Fruit fly (Drosophila melanogaster): ENCODE results near the gene CG18731.

CG18731 gene

dm6 chr3R:29717519-29717918 lies 7.3 kb upstream of the CG18731 start (continued):
- TF ChIP-seq Dfd (GFP tag; optimal IDR thresholded peaks at IDR 0.05): no peak
- no peak for TF ChIP-seq MESR4 (GFP tag; optimal IDR thresholded peaks at IDR 0.05)
- no peak for TF ChIP-seq CG11723 (GFP tag; optimal IDR thresholded peaks at IDR 0.05)
- TF ChIP-seq tap (tag; optimal IDR thresholded peaks at IDR 0.05): peak; percentile 22
- TF ChIP-seq dmrt11E (tag; optimal IDR thresholded peaks at IDR 0.05): peak; percentile 17
- TF ChIP-seq lab (GFP tag; optimal IDR thresholded peaks at IDR 0.05): peak; percentile 7
- TF ChIP-seq otp (GFP tag; IDR thresholded peaks at IDR 0.05): 0 out of 3 replicates have a peak, but pooled peaks have one; percentile 47
- no peak for TF ChIP-seq ham (GFP tag; IDR thresholded peaks at IDR 0.05)
- peak; percentile 6 for TF ChIP-seq CoRest (tag; optimal IDR thresholded peaks at IDR 0.05)
- peak; percentile 8; the same call in 1 of the 2 replicates for TF ChIP-seq CG32532 (GFP tag; IDR thresholded peaks at IDR 0.05)
- peak; percentile 11 for TF ChIP-seq CG10654 (GFP tag; optimal IDR thresholded peaks at IDR 0.05)
- peak; percentile 13 for TF ChIP-seq Hsf (GFP tag; optimal IDR thresholded peaks at IDR 0.05)
- TF ChIP-seq fru (optimal IDR thresholded peaks at IDR 0.05): no peak
- peak; percentile 39 for TF ChIP-seq CG12391 (tag; optimal IDR thresholded peaks at IDR 0.05)
- TF ChIP-seq exex (tag; optimal IDR thresholded peaks at IDR 0.05): no peak
- TF ChIP-seq HHEX (GFP tag; optimal IDR thresholded peaks at IDR 0.05): no peak
- peak; percentile 64 for TF ChIP-seq unpg (GFP tag; optimal IDR thresholded peaks at IDR 0.05)
- TF ChIP-seq Ets65A (GFP tag): peak; percentile 14
- no peak for TF ChIP-seq seq (GFP tag; IDR thresholded peaks at IDR 0.05)
- no peak for TF ChIP-seq CG15514 (GFP tag; optimal IDR thresholded peaks at IDR 0.05)
- 0 out of 3 replicates have a peak, but pooled peaks have one; percentile 16 for TF ChIP-seq CG17361 (GFP tag; IDR thresholded peaks at IDR 0.05)
- TF ChIP-seq PHDP (tag; optimal IDR thresholded peaks at IDR 0.05): peak; percentile 30
- TF ChIP-seq CG12942 (GFP tag; optimal IDR thresholded peaks at IDR 0.05): peak; percentile 14
- TF ChIP-seq Med (GFP tag): peak; percentile 83
- peak; percentile 6 for TF ChIP-seq pum (GFP tag; optimal IDR thresholded peaks at IDR 0.05)
- no peak for TF ChIP-seq sd (tag; optimal IDR thresholded peaks at IDR 0.05)
- TF ChIP-seq ara (GFP tag; IDR thresholded peaks at IDR 0.05): peak; percentile 23; the same call in 1 of the 2 replicates
- no peak for TF ChIP-seq Poxn (GFP tag; IDR thresholded peaks at IDR 0.05)
- TF ChIP-seq yki (optimal IDR thresholded peaks at IDR 0.05): no peak
- peak in 1 of 2 experiments; percentile 36 for TF ChIP-seq Hr51 (GFP tag; optimal IDR thresholded peaks at IDR 0.05)
- TF ChIP-seq luna (GFP tag; optimal IDR thresholded peaks at IDR 0.05): no peak
- TF ChIP-seq gce (GFP tag; IDR thresholded peaks at IDR 0.05): 0 out of 3 replicates have a peak, but pooled peaks have one; percentile 25
- TF ChIP-seq sc (optimal IDR thresholded peaks at IDR 0.05): no peak
- no peak for TF ChIP-seq sc (GFP tag; optimal IDR thresholded peaks at IDR 0.05)
- TF ChIP-seq bab2 (GFP tag; optimal IDR thresholded peaks at IDR 0.05): peak; percentile 31
- TF ChIP-seq Bteb2 (GFP tag; optimal IDR thresholded peaks at IDR 0.05): no peak
- TF ChIP-seq CG14050 (GFP tag; IDR thresholded peaks at IDR 0.05): no peak
- TF ChIP-seq ranshi (GFP tag; IDR thresholded peaks at IDR 0.05): peak; percentile 26; the same call in 1 of the 2 replicates
- TF ChIP-seq bsh (GFP tag; optimal IDR thresholded peaks at IDR 0.05): peak in 1 of 2 experiments; percentile 47
- peak; percentile 34; the same call in 1 of the 3 replicates for TF ChIP-seq ase (GFP tag; IDR thresholded peaks at IDR 0.05)
- TF ChIP-seq stc (GFP tag; IDR thresholded peaks at IDR 0.05): peak; percentile 41; the same call in 1 of the 2 replicates
- TF ChIP-seq CG9215 (GFP tag; IDR thresholded peaks at IDR 0.05): no peak
- TF ChIP-seq CG13424 (tag; optimal IDR thresholded peaks at IDR 0.05): peak; percentile 22
- TF ChIP-seq sim (GFP tag; IDR thresholded peaks at IDR 0.05): no peak
- TF ChIP-seq lmd (GFP tag; IDR thresholded peaks at IDR 0.05): peak; percentile 38; the same call in 1 of the 2 replicates
- peak; percentile 33; the same call in 1 of the 2 replicates for TF ChIP-seq CG10366 (GFP tag; IDR thresholded peaks at IDR 0.05)
- TF ChIP-seq CG1792 (GFP tag; optimal IDR thresholded peaks at IDR 0.05): no peak
- TF ChIP-seq dimm (GFP tag; IDR thresholded peaks at IDR 0.05): no peak
- TF ChIP-seq phol (tag; optimal IDR thresholded peaks at IDR 0.05): peak; percentile 50
- peak; percentile 43 for TF ChIP-seq Blimp-1 (GFP tag; optimal IDR thresholded peaks at IDR 0.05)
- no peak for TF ChIP-seq sna (GFP tag; IDR thresholded peaks at IDR 0.05; ENCODE audit: partially characterized antibody)
- no peak for TF ChIP-seq CG17912 (GFP tag; optimal IDR thresholded peaks at IDR 0.05)

Measured in whole organism, embryonic.